Worm (Caenorhabditis elegans) whole organism, L3 larva: ENCODE results near the gene fipr-17.

Source experiments
- R02D3.7 ChIP-seq: fragments of 150-350 bp; optimal IDR thresholded peaks from 2 replicates; lab custom pipeline; 2014; ENCODE audit warnings: missing biosample characterization, missing genetic modification characterization
- ZK546.5 ChIP-seq: sonication (generic microtip); optimal IDR thresholded peaks from 2 replicates; lab custom pipeline; 2017; ENCODE audit warnings: missing biosample characterization, missing genetic modification characterization
- aly-2 ChIP-seq: fragments of 150-350 bp; optimal IDR thresholded peaks from 2 replicates; lab custom pipeline; 2014; ENCODE audit warnings: missing biosample characterization, missing genetic modification characterization
- ama-1 ChIP-seq: fragments of 150-350 bp; optimal IDR thresholded peaks from 2 replicates; lab custom pipeline; 2018
- ceh-82 ChIP-seq: fragments of 150-350 bp; optimal IDR thresholded peaks from 2 replicates; lab custom pipeline; 2014; ENCODE audit warnings: missing biosample characterization, missing genetic modification characterization
- ceh-9 ChIP-seq: sonication (generic microtip); optimal IDR thresholded peaks from 2 replicates; lab custom pipeline; 2018; ENCODE audit warnings: missing biosample characterization, missing genetic modification characterization
- daf-12 ChIP-seq: fragments of 150-350 bp; optimal IDR thresholded peaks from 2 replicates; lab custom pipeline; 2014; ENCODE audit warnings: missing biosample characterization, missing genetic modification reagents, missing genetic modification characterization
- egl-27 ChIP-seq: sonication (generic microtip); optimal IDR thresholded peaks from 4 replicates; lab custom pipeline; 2017; ENCODE audit warnings: missing biosample characterization, missing genetic modification reagents, missing genetic modification characterization
- egl-5 ChIP-seq: fragments of 150-350 bp; optimal IDR thresholded peaks from 2 replicates; lab custom pipeline; 2017; ENCODE audit warnings: missing biosample characterization, missing genetic modification reagents, missing genetic modification characterization, inconsistent platforms
- elt-1 ChIP-seq: fragments of 150-350 bp; optimal IDR thresholded peaks from 2 replicates; lab custom pipeline; 2014; ENCODE audit warnings: missing biosample characterization, missing genetic modification characterization
- elt-3 ChIP-seq, 3 experiments: fragments of 150-350 bp in 1 of 3; sonication (generic microtip) in 2 of 3; optimal IDR thresholded peaks; 2 replicates in 2 of 3; 4 replicates in 1 of 3; lab custom pipeline; 2014 to 2017; ENCODE audit warnings: missing biosample characterization in 3 of 3, missing genetic modification characterization in 3 of 3
- eor-1 ChIP-seq, 2 experiments: fragments of 150-350 bp; optimal IDR thresholded peaks; 2 replicates each; lab custom pipeline; 2014 to 2018; ENCODE audit warnings: missing biosample characterization in 2 of 2, missing genetic modification characterization in 2 of 2
- fkh-10 ChIP-seq: sonication (generic microtip); optimal IDR thresholded peaks from 2 replicates; lab custom pipeline; 2017; ENCODE audit warnings: missing biosample characterization, missing genetic modification reagents, missing genetic modification characterization
- fos-1 ChIP-seq: fragments of 150-350 bp; optimal IDR thresholded peaks from 2 replicates; lab custom pipeline; 2014; ENCODE audit warnings: missing biosample characterization, missing genetic modification characterization
- hmg-11 ChIP-seq: sonication (generic microtip); optimal IDR thresholded peaks from 2 replicates; lab custom pipeline; 2016; ENCODE audit warnings: missing genetic modification characterization, missing compliant biosample characterization
- jun-1 ChIP-seq: fragments of 150-350 bp; optimal IDR thresholded peaks from 2 replicates; lab custom pipeline; 2014; ENCODE audit warnings: missing biosample characterization, missing genetic modification reagents, missing genetic modification characterization
- lin-15B ChIP-seq: fragments of 150-350 bp; optimal IDR thresholded peaks from 2 replicates; lab custom pipeline; 2014; ENCODE audit warnings: missing biosample characterization, missing genetic modification characterization
- lin-39 ChIP-seq: fragments of 150-350 bp; optimal IDR thresholded peaks from 2 replicates; lab custom pipeline; 2018; ENCODE audit warnings: missing biosample characterization, missing genetic modification reagents, missing genetic modification characterization
- mdl-1 ChIP-seq: fragments of 150-350 bp; optimal IDR thresholded peaks from 2 replicates; lab custom pipeline; 2014; ENCODE audit warnings: missing biosample characterization, missing genetic modification characterization
- mml-1 ChIP-seq: fragments of 150-350 bp; sonication (generic microtip); optimal IDR thresholded peaks from 3 replicates; lab custom pipeline; 2014; ENCODE audit warnings: missing biosample characterization, missing genetic modification characterization
- nhr-11 ChIP-seq: fragments of 150-350 bp; optimal IDR thresholded peaks from 2 replicates; lab custom pipeline; 2014; ENCODE audit warnings: missing biosample characterization, missing genetic modification characterization
- nhr-12 ChIP-seq: fragments of 150-350 bp; optimal IDR thresholded peaks from 2 replicates; lab custom pipeline; 2014; ENCODE audit warnings: missing biosample characterization, missing genetic modification characterization
- nhr-23 ChIP-seq: fragments of 150-350 bp; optimal IDR thresholded peaks from 2 replicates; lab custom pipeline; 2014; ENCODE audit warnings: missing biosample characterization, missing genetic modification reagents, missing genetic modification characterization
- nhr-25 ChIP-seq: sonication (generic microtip); optimal IDR thresholded peaks from 2 replicates; lab custom pipeline; 2017; ENCODE audit warnings: missing biosample characterization, missing genetic modification characterization
- nhr-28 ChIP-seq: fragments of 150-350 bp; optimal IDR thresholded peaks from 2 replicates; lab custom pipeline; 2014; ENCODE audit warnings: missing biosample characterization, missing genetic modification characterization
- nhr-67 ChIP-seq: fragments of 150-350 bp; optimal IDR thresholded peaks from 2 replicates; lab custom pipeline; 2014; ENCODE audit warnings: missing biosample characterization, missing genetic modification characterization
- nhr-76 ChIP-seq: fragments of 150-350 bp; sonication (generic microtip); optimal IDR thresholded peaks from 5 replicates; lab custom pipeline; 2014; ENCODE audit warnings: missing biosample characterization, missing genetic modification characterization
- nhr-77 ChIP-seq: fragments of 150-350 bp; optimal IDR thresholded peaks from 2 replicates; lab custom pipeline; 2014; ENCODE audit warnings: missing biosample characterization, missing genetic modification characterization
- pha-4 ChIP-seq: fragments of 150-350 bp; optimal IDR thresholded peaks from 2 replicates; lab custom pipeline; 2014; ENCODE audit warnings: missing biosample characterization, missing genetic modification reagents, missing genetic modification characterization
- sea-2 ChIP-seq: fragments of 150-350 bp; sonication (generic microtip); optimal IDR thresholded peaks from 4 replicates; lab custom pipeline; 2014; ENCODE audit warnings: missing biosample characterization, missing genetic modification reagents, missing genetic modification characterization
- skn-1 ChIP-seq: fragments of 150-350 bp; optimal IDR thresholded peaks from 2 replicates; lab custom pipeline; 2014; ENCODE audit warnings: missing biosample characterization, missing genetic modification characterization
- tbx-2 ChIP-seq: sonication (generic microtip); optimal IDR thresholded peaks from 2 replicates; lab custom pipeline; 2016; ENCODE audit warnings: mild to moderate bottlenecking, missing genetic modification characterization, missing compliant biosample characterization
- unc-39 ChIP-seq: sonication (generic microtip); optimal IDR thresholded peaks from 4 replicates; lab custom pipeline; 2017; ENCODE audit warnings: missing biosample characterization, missing genetic modification characterization
- unc-62 ChIP-seq: fragments of 150-350 bp; sonication (generic microtip); optimal IDR thresholded peaks from 4 replicates; lab custom pipeline; 2014; ENCODE audit warnings: missing biosample characterization, missing genetic modification reagents, missing genetic modification characterization
- zag-1 ChIP-seq: fragments of 150-350 bp; optimal IDR thresholded peaks from 2 replicates; lab custom pipeline; 2014; ENCODE audit warnings: missing biosample characterization, missing genetic modification characterization
- ztf-4 ChIP-seq: fragments of 150-350 bp; optimal IDR thresholded peaks from 2 replicates; lab custom pipeline; 2014; ENCODE audit warnings: missing biosample characterization, missing genetic modification characterization

fipr-17 gene

DNA sequence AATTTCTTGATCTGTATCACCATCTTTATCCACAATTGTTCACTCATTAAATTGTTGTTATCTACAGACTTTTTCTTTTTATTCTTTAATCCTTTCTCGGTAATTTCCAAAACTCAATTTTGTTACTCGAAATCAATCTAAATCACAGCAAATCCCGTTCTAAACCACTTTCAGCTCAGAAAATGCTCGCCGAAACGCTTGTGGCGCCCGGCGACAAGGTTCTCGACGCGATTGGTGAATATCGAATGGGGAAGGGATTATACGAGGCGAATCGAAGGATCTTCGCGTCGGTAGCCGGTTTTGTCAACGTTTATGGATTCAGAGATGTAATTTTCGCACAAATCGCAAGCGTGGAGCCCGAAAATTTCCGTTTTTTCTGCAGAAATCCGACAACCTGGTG is 1.5 kb upstream of the fipr-17 start, which contains the start of gene exos-1:
Gene exos-1, plus strand, starts transcription at position 175 of the 400 bp plus-strand sequence.
- TF ChIP-seq sea-2 (GFP tag; lab: Kevin White, UChicago) (no peak), elt-3 (tag; optimal IDR thresholded peaks at IDR 0.05; lab: Kevin White, UChicago) (no peak), lin-15B (tag; lab: Kevin White, UChicago) (no peak)
- TF ChIP-seq, all 47 proteins: peak for 0

DNA sequence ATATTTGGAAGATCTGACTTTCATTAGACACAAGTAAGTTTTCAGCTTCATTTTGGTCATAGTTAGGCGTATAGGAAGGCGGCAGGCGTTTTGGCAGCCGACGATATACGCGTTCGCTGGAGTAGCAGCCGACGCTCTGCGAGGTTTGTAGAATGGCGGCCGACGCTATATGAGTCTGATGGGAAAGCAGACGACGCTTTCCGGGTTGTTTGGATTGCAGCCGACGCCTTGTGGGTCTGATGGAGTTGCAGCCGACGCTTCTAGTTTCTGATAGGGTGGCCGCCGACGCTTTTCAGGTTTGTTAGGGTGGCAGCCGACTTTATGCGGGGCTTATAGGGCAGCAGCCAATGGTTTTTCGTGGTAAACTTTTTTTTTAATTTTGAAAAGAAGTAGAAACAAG is 4.6 kb downstream of the fipr-17 start:
- no peak for TF ChIP-seq hmg-11 (tag; lab: Kevin White, UChicago)
- no peak for TF ChIP-seq mdl-1 (tag; lab: Kevin White, UChicago)
- no peak for TF ChIP-seq nhr-77 (tag; lab: Kevin White, UChicago)
- TF ChIP-seq egl-5: no peak
- no peak for TF ChIP-seq daf-12 (tag; lab: Kevin White, UChicago)
- TF ChIP-seq egl-27 (tag; lab: Kevin White, UChicago): no peak
- TF ChIP-seq elt-3 (tag; optimal IDR thresholded peaks at IDR 0.05; lab: Kevin White, UChicago): no peak
- TF ChIP-seq fkh-10 (GFP tag; lab: Kevin White, UChicago): no peak
- no peak for TF ChIP-seq skn-1 (tag; lab: Kevin White, UChicago)
- no peak for TF ChIP-seq fos-1 (tag; lab: Kevin White, UChicago)
- TF ChIP-seq mml-1 (tag; lab: Kevin White, UChicago): no peak
- TF ChIP-seq nhr-23: no peak
- TF ChIP-seq jun-1 (tag; lab: Kevin White, UChicago): no peak
- no peak for TF ChIP-seq ceh-9 (tag; lab: Kevin White, UChicago)
- no peak for TF ChIP-seq unc-39 (tag; lab: Kevin White, UChicago)
- TF ChIP-seq aly-2: no peak

DNA sequence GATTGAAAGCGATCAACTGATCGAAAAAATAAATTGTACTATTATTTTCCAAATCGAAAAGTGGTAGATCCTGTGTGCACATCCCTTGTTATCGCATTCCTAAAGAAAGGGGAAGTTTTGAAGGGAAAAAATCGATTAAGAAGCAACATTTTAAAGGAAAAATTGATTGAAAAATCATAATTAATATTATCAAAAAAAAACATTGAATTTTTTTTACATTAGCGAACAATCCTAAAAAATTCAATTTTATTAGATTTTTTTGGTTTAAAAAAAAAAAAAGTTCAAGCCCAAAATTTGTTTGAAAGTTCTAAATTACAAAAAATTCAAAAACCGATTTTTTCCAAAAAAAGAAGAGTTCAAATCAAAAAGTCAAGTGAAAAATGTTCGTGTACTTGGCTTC is 12.2 kb downstream of the fipr-17 start, which contains the start of gene dmsr-5:
Gene dmsr-5, minus strand, starts transcription at position 101 of the 400 bp plus-strand sequence.
- TF ChIP-seq pha-4 (tag; lab: Kevin White, UChicago) (no peak), fkh-10 (GFP tag; lab: Kevin White, UChicago) (no peak), elt-1 (tag; lab: Kevin White, UChicago) (no peak), fos-1 (tag; lab: Kevin White, UChicago) (no peak), lin-39 (tag; lab: Kevin White, UChicago) (no peak), nhr-23 (no peak), ztf-4 (tag; lab: Kevin White, UChicago) (no peak), lin-15B (tag; lab: Kevin White, UChicago) (no peak), zag-1 (tag; lab: Kevin White, UChicago) (no peak), daf-12 (tag; lab: Kevin White, UChicago) (no peak), nhr-77 (tag; lab: Kevin White, UChicago) (no peak), ceh-82 (tag; lab: Kevin White, UChicago) (no peak)
- TF ChIP-seq, all 47 proteins: peak for 0

- TF ChIP-seq eor-1 (tag; optimal IDR thresholded peaks at IDR 0.05; lab: Kevin White, UChicago) (no peak), skn-1 (tag; lab: Kevin White, UChicago) (no peak), nhr-11 (tag; lab: Kevin White, UChicago) (no peak), nhr-76 (no peak), nhr-67 (tag; lab: Kevin White, UChicago) (no peak), nhr-12 (no peak), mdl-1 (tag; lab: Kevin White, UChicago) (no peak), ceh-9 (tag; lab: Kevin White, UChicago) (no peak), R02D3.7 (tag; lab: Kevin White, UChicago) (no peak), ama-1 (lab: Kevin White, UChicago) (no peak), ZK546.5 (tag; lab: Kevin White, UChicago) (no peak), fos-1 (tag; lab: Kevin White, UChicago) (no peak), zag-1 (tag; lab: Kevin White, UChicago) (no peak), lin-15B (tag; lab: Kevin White, UChicago) (no peak), unc-62 (GFP tag; lab: Kevin White, UChicago) (no peak), tbx-2 (tag; lab: Kevin White, UChicago) (no peak), nhr-25 (no peak), unc-39 (tag; lab: Kevin White, UChicago) (no peak), jun-1 (tag; lab: Kevin White, UChicago) (no peak), nhr-28 (no peak)
These were observed 13.3 kb downstream of the fipr-17 start for ce11 chrIII:10994085-10994484.
